Worm (Caenorhabditis elegans): ENCODE data around the gene tag-290.

DNA sequence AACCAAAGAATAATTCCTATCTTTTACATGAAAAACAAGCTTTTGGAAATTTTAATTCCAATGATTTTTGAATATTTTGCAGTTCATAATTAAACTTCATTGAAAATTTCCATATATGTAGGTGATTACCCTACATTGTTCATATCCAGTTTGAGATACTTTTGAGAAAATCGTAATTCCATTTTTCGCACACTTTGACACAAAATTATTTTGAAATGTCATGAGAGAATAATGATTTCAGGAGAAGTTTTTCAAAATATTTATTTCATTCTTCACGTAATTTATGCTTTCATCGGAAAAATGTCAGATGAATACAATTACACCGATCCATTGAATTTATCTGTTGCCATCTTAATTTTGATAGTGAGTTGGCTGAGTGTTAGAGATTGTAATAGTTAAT lies 29.9 kb upstream of the tag-290 start, which contains the start of gene srx-88:
- no peak for TF ChIP-seq hlh-17 (GFP tag; optimal IDR thresholded peaks at IDR 0.05; ENCODE audit: borderline replicate concordance)
- no peak for TF ChIP-seq sptf-1 (tag; optimal IDR thresholded peaks at IDR 0.05)
- TF ChIP-seq efl-1 (optimal IDR thresholded peaks at IDR 0.05) = no peak
- no peak for TF ChIP-seq efl-1 (GFP tag; optimal IDR thresholded peaks at IDR 0.05 in 1 of 2)
- TF ChIP-seq fos-1 (tag; optimal IDR thresholded peaks at IDR 0.05) = no peak
- no peak for TF ChIP-seq unc-62 (GFP tag; optimal IDR thresholded peaks at IDR 0.05)
- no peak for TF ChIP-seq nhr-77 (tag; optimal IDR thresholded peaks at IDR 0.05)
- no peak for TF ChIP-seq ztf-11 (tag; optimal IDR thresholded peaks at IDR 0.05)
- no peak for TF ChIP-seq lir-3 (tag; optimal IDR thresholded peaks at IDR 0.05; ENCODE audit: poor library complexity)
- TF ChIP-seq egl-27 (tag; optimal IDR thresholded peaks at IDR 0.05) = no peak
- TF ChIP-seq C16A3.4 (tag; optimal IDR thresholded peaks at IDR 0.05) = no peak
- no peak for TF ChIP-seq ceh-90 (tag; optimal IDR thresholded peaks at IDR 0.05)
- TF ChIP-seq elt-3 (tag; optimal IDR thresholded peaks at IDR 0.05) = no peak
